Worm (Caenorhabditis elegans) whole organism, late embryonic: ENCODE measurements around the gene xbx-5.
A peak's percentile ranks its signal among the peaks of the same experiment; 100 is the strongest.

ENCODE experiments used
- C08G9.2 ChIP-seq: sonication (generic microtip); optimal IDR thresholded peaks from 2 replicates; lab custom pipeline; 2016; ENCODE audit warnings: mild to moderate bottlenecking, missing genetic modification characterization, moderate library complexity, missing compliant biosample characterization
- C38D4.7 ChIP-seq: fragments of 200-800 bp; sonication (Bioruptor generic); optimal IDR thresholded peaks from 2 replicates; lab custom pipeline; 2018; ENCODE audit warnings: mild to moderate bottlenecking, missing genetic modification characterization, moderate library complexity, missing compliant biosample characterization
- F13H6.1 ChIP-seq: sonication (generic microtip); optimal IDR thresholded peaks from 2 replicates; lab custom pipeline; 2016; ENCODE audit warnings: missing genetic modification characterization, missing compliant biosample characterization
- K02D7.2 ChIP-seq: sonication (generic microtip); optimal IDR thresholded peaks from 2 replicates; lab custom pipeline; 2017; ENCODE audit warnings: mild to moderate bottlenecking, missing genetic modification characterization, missing compliant biosample characterization
- K09A11.1 ChIP-seq: sonication (generic microtip); optimal IDR thresholded peaks from 2 replicates; lab custom pipeline; 2017; ENCODE audit warnings: antibody characterized with exemption, mild to moderate bottlenecking, missing genetic modification characterization, missing compliant biosample characterization; ENCODE audit not compliant: insufficient read depth
- T23F11.4 ChIP-seq: fragments of 200-800 bp; sonication (Bioruptor generic); optimal IDR thresholded peaks from 2 replicates; lab custom pipeline; 2018; ENCODE audit warnings: mild to moderate bottlenecking, missing genetic modification characterization, missing compliant biosample characterization
- ahr-1 ChIP-seq: sonication (generic microtip); optimal IDR thresholded peaks from 2 replicates; lab custom pipeline; 2016; ENCODE audit warnings: missing genetic modification characterization, missing compliant biosample characterization
- ceh-14 ChIP-seq: sonication (generic microtip); optimal IDR thresholded peaks from 2 replicates; lab custom pipeline; 2016; ENCODE audit warnings: missing genotype, missing genetic modification characterization, missing compliant biosample characterization
- ceh-24 ChIP-seq: sonication (generic microtip); optimal IDR thresholded peaks from 2 replicates; lab custom pipeline; 2016; ENCODE audit warnings: mild to moderate bottlenecking, missing genetic modification characterization, missing compliant biosample characterization
- ceh-31 ChIP-seq: sonication (generic microtip); optimal IDR thresholded peaks from 2 replicates; lab custom pipeline; 2016; ENCODE audit warnings: missing genetic modification characterization, missing compliant biosample characterization
- ceh-34 ChIP-seq: sonication (generic microtip); optimal IDR thresholded peaks from 2 replicates; lab custom pipeline; 2016; ENCODE audit warnings: mild to moderate bottlenecking, missing genetic modification characterization, missing compliant biosample characterization
- ceh-45 ChIP-seq: fragments of 200-800 bp; sonication (Bioruptor generic); IDR thresholded peaks from 2 replicates; pipeline ENCODE4 v1.3.6; 2022; ENCODE audit warnings: missing genetic modification reagents, missing genetic modification characterization, missing compliant biosample characterization
- ceh-48 ChIP-seq: sonication (generic microtip); optimal IDR thresholded peaks from 2 replicates; lab custom pipeline; 2016; ENCODE audit warnings: missing genetic modification characterization, inconsistent platforms, missing compliant biosample characterization
- ceh-6 ChIP-seq: fragments of 200-800 bp; sonication (Bioruptor generic); optimal IDR thresholded peaks from 2 replicates; lab custom pipeline; 2018; ENCODE audit warnings: mild to moderate bottlenecking, missing genetic modification characterization, missing compliant biosample characterization
- ceh-9 ChIP-seq: sonication (generic microtip); optimal IDR thresholded peaks from 2 replicates; lab custom pipeline; 2016; ENCODE audit warnings: mild to moderate bottlenecking, missing genetic modification characterization, inconsistent platforms, missing compliant biosample characterization
- che-1 ChIP-seq: sonication (generic microtip); optimal IDR thresholded peaks from 2 replicates; lab custom pipeline; 2016; ENCODE audit warnings: mild to moderate bottlenecking, missing genetic modification characterization, missing compliant biosample characterization
- dmd-4 ChIP-seq: sonication (generic microtip); optimal IDR thresholded peaks from 2 replicates; lab custom pipeline; 2016; ENCODE audit warnings: borderline replicate concordance, missing genetic modification characterization, missing compliant biosample characterization
- elt-2 ChIP-seq: sonication (generic microtip); optimal IDR thresholded peaks from 2 replicates; lab custom pipeline; 2016; ENCODE audit warnings: missing genetic modification reagents, missing genetic modification characterization, missing compliant biosample characterization
- elt-4 ChIP-seq: sonication (generic microtip); optimal IDR thresholded peaks from 2 replicates; lab custom pipeline; 2016; ENCODE audit warnings: missing genetic modification characterization, missing compliant biosample characterization
- ets-4 ChIP-seq: sonication (generic microtip); optimal IDR thresholded peaks from 2 replicates; lab custom pipeline; 2016; ENCODE audit warnings: missing genetic modification characterization, missing compliant biosample characterization
- fax-1 ChIP-seq: sonication (generic microtip); optimal IDR thresholded peaks from 2 replicates; lab custom pipeline; 2016; ENCODE audit warnings: missing genotype, missing genetic modification characterization, missing compliant biosample characterization
- fkh-10 ChIP-seq: fragments of 150-350 bp; optimal IDR thresholded peaks from 2 replicates; lab custom pipeline; 2014; ENCODE audit warnings: missing biosample characterization, missing genetic modification reagents, missing genetic modification characterization
- fkh-6 ChIP-seq: sonication (generic microtip); optimal IDR thresholded peaks from 2 replicates; lab custom pipeline; 2016; ENCODE audit warnings: missing genetic modification characterization, missing compliant biosample characterization
- gmeb-2 ChIP-seq: sonication (generic microtip); optimal IDR thresholded peaks from 2 replicates; lab custom pipeline; 2016; ENCODE audit warnings: missing genetic modification characterization, inconsistent platforms, missing compliant biosample characterization
- hlh-13 ChIP-seq: fragments of 200-800 bp; sonication (Bioruptor generic); optimal IDR thresholded peaks from 2 replicates; lab custom pipeline; 2018; ENCODE audit warnings: mild to moderate bottlenecking, missing genetic modification characterization, missing compliant biosample characterization
- hlh-15 ChIP-seq: sonication (generic microtip); optimal IDR thresholded peaks from 2 replicates; lab custom pipeline; 2016; ENCODE audit warnings: missing genetic modification characterization, missing compliant biosample characterization
- hlh-30 ChIP-seq: sonication (generic microtip); optimal IDR thresholded peaks from 2 replicates; lab custom pipeline; 2017; ENCODE audit warnings: antibody characterized with exemption, missing genetic modification characterization, missing compliant biosample characterization; ENCODE audit not compliant: insufficient read depth
- hlh-6 ChIP-seq: sonication (generic microtip); optimal IDR thresholded peaks from 2 replicates; lab custom pipeline; 2016; ENCODE audit warnings: missing genotype, missing genetic modification characterization, missing compliant biosample characterization
- hlh-8 ChIP-seq: sonication (generic microtip); optimal IDR thresholded peaks from 2 replicates; lab custom pipeline; 2016; ENCODE audit warnings: missing genotype, missing genetic modification characterization, missing compliant biosample characterization
- lim-6 ChIP-seq: sonication (generic microtip); optimal IDR thresholded peaks from 2 replicates; lab custom pipeline; 2016; ENCODE audit warnings: missing genetic modification characterization, missing compliant biosample characterization
- lin-11 ChIP-seq: fragments of 200-800 bp; sonication (Bioruptor generic); optimal IDR thresholded peaks from 2 replicates; lab custom pipeline; 2018; ENCODE audit warnings: mild to moderate bottlenecking, missing genetic modification characterization, missing compliant biosample characterization
- madf-2 ChIP-seq: sonication (generic microtip); optimal IDR thresholded peaks from 2 replicates; lab custom pipeline; 2017; ENCODE audit warnings: missing genetic modification characterization, missing compliant biosample characterization
- nhr-11 ChIP-seq: fragments of 150-350 bp; optimal IDR thresholded peaks from 2 replicates; lab custom pipeline; 2014; ENCODE audit warnings: missing biosample characterization, missing genetic modification characterization
- nhr-232 ChIP-seq: sonication (generic microtip); optimal IDR thresholded peaks from 2 replicates; lab custom pipeline; 2016; ENCODE audit warnings: missing genetic modification characterization, missing compliant biosample characterization
- npax-4 ChIP-seq: sonication (generic microtip); optimal IDR thresholded peaks from 2 replicates; lab custom pipeline; 2016; ENCODE audit warnings: missing genetic modification characterization, missing compliant biosample characterization
- odd-2 ChIP-seq: sonication (generic microtip); optimal IDR thresholded peaks from 2 replicates; lab custom pipeline; 2017; ENCODE audit warnings: antibody characterized with exemption, mild to moderate bottlenecking, missing genetic modification characterization, missing compliant biosample characterization
- pag-3 ChIP-seq: sonication (generic microtip); optimal IDR thresholded peaks from 2 replicates; lab custom pipeline; 2016; ENCODE audit warnings: missing compliant biosample characterization, missing genetic modification characterization, borderline replicate concordance
- pat-9 ChIP-seq: fragments of 200-800 bp; sonication (Bioruptor generic); optimal IDR thresholded peaks from 2 replicates; lab custom pipeline; 2018; ENCODE audit warnings: mild to moderate bottlenecking, missing genetic modification characterization, moderate library complexity, missing compliant biosample characterization
- pax-1 ChIP-seq: fragments of 150-350 bp; optimal IDR thresholded peaks from 2 replicates; lab custom pipeline; 2014; ENCODE audit warnings: missing biosample characterization, missing genetic modification characterization
- pha-2 ChIP-seq: sonication (generic microtip); optimal IDR thresholded peaks from 2 replicates; lab custom pipeline; 2017; ENCODE audit warnings: mild to moderate bottlenecking, missing genetic modification characterization, missing compliant biosample characterization
- pqm-1 ChIP-seq: sonication (generic microtip); optimal IDR thresholded peaks from 2 replicates; lab custom pipeline; 2016; ENCODE audit warnings: missing genetic modification characterization, missing compliant biosample characterization
- ref-2 ChIP-seq: sonication (generic microtip); optimal IDR thresholded peaks from 2 replicates; lab custom pipeline; 2016; ENCODE audit warnings: missing genetic modification characterization, missing compliant biosample characterization
- rnt-1 ChIP-seq: sonication (generic microtip); optimal IDR thresholded peaks from 2 replicates; lab custom pipeline; 2016; ENCODE audit warnings: missing genetic modification characterization, missing compliant biosample characterization
- sox-2 ChIP-seq: fragments of 200-800 bp; sonication (Bioruptor generic); IDR thresholded peaks from 2 replicates; pipeline ENCODE4 v1.3.6; 2022; ENCODE audit warnings: missing genetic modification reagents, missing genetic modification characterization, missing compliant biosample characterization
- syd-9 ChIP-seq: sonication (generic microtip); optimal IDR thresholded peaks from 2 replicates; lab custom pipeline; 2016; ENCODE audit warnings: mild to moderate bottlenecking, missing genetic modification characterization, moderate library complexity, missing compliant biosample characterization
- tbx-2 ChIP-seq: sonication (generic microtip); optimal IDR thresholded peaks from 2 replicates; lab custom pipeline; 2016; ENCODE audit warnings: missing genetic modification characterization, missing compliant biosample characterization
- ttx-3 ChIP-seq: sonication (generic microtip); optimal IDR thresholded peaks from 2 replicates; lab custom pipeline; 2016; ENCODE audit warnings: missing genetic modification reagents, missing genetic modification characterization, missing compliant biosample characterization
- unc-42 ChIP-seq: sonication (generic microtip); optimal IDR thresholded peaks from 2 replicates; lab custom pipeline; 2016; ENCODE audit warnings: missing genotype, missing genetic modification characterization, missing compliant biosample characterization
- unc-55 ChIP-seq: sonication (generic microtip); optimal IDR thresholded peaks from 2 replicates; lab custom pipeline; 2017; ENCODE audit warnings: missing biosample characterization, missing genetic modification reagents, missing genetic modification characterization
- unc-86 ChIP-seq: sonication (generic microtip); optimal IDR thresholded peaks from 2 replicates; lab custom pipeline; 2016; ENCODE audit warnings: missing genetic modification characterization, missing compliant biosample characterization
- zip-5 ChIP-seq: sonication (generic microtip); optimal IDR thresholded peaks from 2 replicates; lab custom pipeline; 2016; ENCODE audit warnings: missing genetic modification characterization, missing compliant biosample characterization
- ztf-16 ChIP-seq: sonication (generic microtip); optimal IDR thresholded peaks from 2 replicates; lab custom pipeline; 2017; ENCODE audit warnings: missing genetic modification characterization, missing compliant biosample characterization

The xbx-5 gene

ce11 chrIII:3801379-3801894, 2.8 kb downstream of the xbx-5 start:
- TF ChIP-seq gmeb-2 (tag; lab: Kevin White, UChicago) (no peak), lim-6 (tag; lab: Kevin White, UChicago) (peak; percentile 37), hlh-15 (tag; lab: Kevin White, UChicago) (no peak), pax-1 (peak; percentile 78), hlh-30 (peak; percentile 100), ceh-45 (GFP tag; lab: Robert Waterston, UW) (no peak), lin-11 (tag; lab: Kevin White, UChicago) (no peak), ref-2 (peak; percentile 91), pha-2 (tag; lab: Kevin White, UChicago) (no peak), ttx-3 (tag; lab: Kevin White, UChicago) (no peak), hlh-8 (tag; lab: Kevin White, UChicago) (peak; percentile 37), unc-42 (tag; lab: Kevin White, UChicago) (peak; percentile 85), hlh-13 (no peak), ceh-9 (tag; lab: Kevin White, UChicago) (no peak), ahr-1 (tag; lab: Kevin White, UChicago) (no peak), C08G9.2 (tag; lab: Kevin White, UChicago) (peak; percentile 41), zip-5 (tag; lab: Kevin White, UChicago) (no peak), ceh-6 (no peak), elt-4 (no peak), sox-2 (peak; percentile 38), ztf-16 (tag; lab: Kevin White, UChicago) (no peak), fax-1 (peak; percentile 18), unc-86 (tag; lab: Kevin White, UChicago) (peak; percentile 62), rnt-1 (peak; percentile 96), unc-55 (GFP tag; lab: Kevin White, UChicago) (peak; percentile 99), ceh-34 (tag; lab: Kevin White, UChicago) (peak; percentile 93), nhr-11 (tag; lab: Kevin White, UChicago) (no peak), K09A11.1 (peak; percentile 71), tbx-2 (tag; lab: Kevin White, UChicago) (peak; percentile 86), F13H6.1 (tag; lab: Kevin White, UChicago) (peak; percentile 85), hlh-6 (tag; lab: Kevin White, UChicago) (no peak), npax-4 (no peak), syd-9 (tag; lab: Kevin White, UChicago) (peak; percentile 51), C38D4.7 (GFP tag; lab: Kevin White, UChicago) (no peak), che-1 (no peak), pqm-1 (tag; lab: Kevin White, UChicago) (peak; percentile 13), madf-2 (tag; lab: Kevin White, UChicago) (no peak), K02D7.2 (tag; lab: Kevin White, UChicago) (no peak), dmd-4 (tag; lab: Kevin White, UChicago) (peak; percentile 81), odd-2 (tag; lab: Kevin White, UChicago) (no peak), pat-9 (tag; lab: Kevin White, UChicago) (peak; percentile 43), ceh-14 (peak; percentile 31), T23F11.4 (no peak), ceh-48 (tag; lab: Kevin White, UChicago) (peak; percentile 76), ets-4 (tag; lab: Kevin White, UChicago) (peak; percentile 78), pag-3 (tag; lab: Kevin White, UChicago) (no peak), elt-2 (tag; lab: Kevin White, UChicago) (no peak), ceh-24 (tag; lab: Kevin White, UChicago) (no peak), fkh-10 (no peak), ceh-31 (tag; lab: Kevin White, UChicago) (peak; percentile 92), fkh-6 (no peak), nhr-232 (tag; lab: Kevin White, UChicago) (no peak)
